Worm (Caenorhabditis elegans) whole organism, early embryonic: ENCODE data around the gene E02H9.6.
A peak's percentile ranks its signal among the peaks of the same experiment; 100 is the strongest.
"Not testable (repeated sequence)": the region's sequence is repeated elsewhere in the genome, so short reads cannot be mapped to it uniquely, and the experiment has no call there.

ENCODE experiments used
- B0310.2 ChIP-seq: sonication (generic microtip); optimal IDR thresholded peaks from 2 replicates; lab custom pipeline; 2016; ENCODE audit warnings: mild to moderate bottlenecking, missing genetic modification characterization, missing compliant biosample characterization
- F13C5.2 ChIP-seq: sonication (generic microtip); optimal IDR thresholded peaks from 2 replicates; lab custom pipeline; 2017; ENCODE audit warnings: mild to moderate bottlenecking, missing genetic modification characterization, inconsistent platforms, missing compliant biosample characterization
- aly-1 ChIP-seq: sonication (generic microtip); optimal IDR thresholded peaks from 2 replicates; lab custom pipeline; 2016; ENCODE audit warnings: missing genetic modification characterization, missing compliant biosample characterization
- ceh-13 ChIP-seq: fragments of 200-800 bp; sonication (Bioruptor generic); optimal IDR thresholded peaks from 2 replicates; lab custom pipeline; 2018; ENCODE audit warnings: mild to moderate bottlenecking, missing genetic modification characterization, missing compliant biosample characterization
- ceh-36 ChIP-seq: sonication (generic microtip); optimal IDR thresholded peaks from 2 replicates; lab custom pipeline; 2016; ENCODE audit warnings: missing genetic modification characterization, inconsistent platforms, missing compliant biosample characterization
- ets-7 ChIP-seq: sonication (generic microtip); optimal IDR thresholded peaks from 2 replicates; lab custom pipeline; 2016; ENCODE audit warnings: missing genotype, missing genetic modification characterization, missing compliant biosample characterization
- flt-1 ChIP-seq: fragments of 200-800 bp; sonication (Bioruptor generic); IDR thresholded peaks from 2 replicates; pipeline ENCODE4 v1.3.6; 2022; ENCODE audit warnings: missing genetic modification characterization, missing compliant biosample characterization
- hmbx-1 ChIP-seq: sonication (generic microtip); optimal IDR thresholded peaks from 2 replicates; lab custom pipeline; 2016; ENCODE audit warnings: mild to moderate bottlenecking, missing genetic modification characterization, missing compliant biosample characterization
- hmg-4 ChIP-seq: fragments of 200-800 bp; sonication (Bioruptor generic); optimal IDR thresholded peaks from 2 replicates; lab custom pipeline; 2018; ENCODE audit warnings: mild to moderate bottlenecking, missing genetic modification characterization, missing compliant biosample characterization
- hnd-1 ChIP-seq: sonication (generic microtip); optimal IDR thresholded peaks from 2 replicates; lab custom pipeline; 2016; ENCODE audit warnings: missing genetic modification characterization, missing compliant biosample characterization
- pes-1 ChIP-seq: fragments of 200-800 bp; sonication (Bioruptor generic); IDR thresholded peaks from 2 replicates; pipeline ENCODE4 v1.3.6; 2022; ENCODE audit warnings: missing genetic modification reagents, missing genetic modification characterization, missing compliant biosample characterization
- scrt-1 ChIP-seq: fragments of 200-800 bp; sonication (Bioruptor generic); IDR thresholded peaks from 2 replicates; pipeline ENCODE4 v1.3.6; 2022; ENCODE audit warnings: missing genetic modification characterization, missing compliant biosample characterization
- sea-1 ChIP-seq: fragments of 200-800 bp; sonication (Bioruptor generic); conservative IDR thresholded peaks from 2 replicates; pipeline ENCODE4 v1.3.6; 2022; ENCODE audit warnings: missing genetic modification characterization, missing compliant biosample characterization
- tbx-11 ChIP-seq: fragments of 200-800 bp; sonication (Bioruptor generic); IDR thresholded peaks from 2 replicates; pipeline ENCODE4 v1.3.6; 2022; ENCODE audit warnings: missing genetic modification characterization, missing compliant biosample characterization
- tbx-37 ChIP-seq: fragments of 200-800 bp; sonication (Bioruptor generic); conservative IDR thresholded peaks from 2 replicates; pipeline ENCODE4 v1.3.6; 2022; ENCODE audit warnings: missing genetic modification reagents, missing genetic modification characterization, missing compliant biosample characterization
- tra-4 ChIP-seq: sonication (generic microtip); optimal IDR thresholded peaks from 2 replicates; lab custom pipeline; 2017; ENCODE audit warnings: missing genetic modification characterization, missing compliant biosample characterization

The E02H9.6 gene

ce11 chrIII:2435373-2435772, 532 bp upstream of the E02H9.6 start, which contains the start of gene W04B5.6:
TSS of gene W04B5.6 (minus strand) at chrIII:2435473.
- TF ChIP-seq hmg-4 (GFP tag; lab: Kevin White, UChicago); tbx-37; scrt-1: not testable (repeated sequence)

- TF ChIP-seq B0310.2 (tag; lab: Kevin White, UChicago) (no peak), ceh-13 (GFP tag; lab: Kevin White, UChicago) (no peak), ets-7 (tag; lab: Kevin White, UChicago) (no peak), hmg-4 (GFP tag; lab: Kevin White, UChicago) (no peak), ceh-36 (tag; lab: Kevin White, UChicago) (no peak)
Measured at ce11 chrIII:2438543-2438942, 2.6 kb downstream of the E02H9.6 start, which contains the start of gene E02H9.13. TSS of gene E02H9.13 (minus strand) at chrIII:2438741.

DNA sequence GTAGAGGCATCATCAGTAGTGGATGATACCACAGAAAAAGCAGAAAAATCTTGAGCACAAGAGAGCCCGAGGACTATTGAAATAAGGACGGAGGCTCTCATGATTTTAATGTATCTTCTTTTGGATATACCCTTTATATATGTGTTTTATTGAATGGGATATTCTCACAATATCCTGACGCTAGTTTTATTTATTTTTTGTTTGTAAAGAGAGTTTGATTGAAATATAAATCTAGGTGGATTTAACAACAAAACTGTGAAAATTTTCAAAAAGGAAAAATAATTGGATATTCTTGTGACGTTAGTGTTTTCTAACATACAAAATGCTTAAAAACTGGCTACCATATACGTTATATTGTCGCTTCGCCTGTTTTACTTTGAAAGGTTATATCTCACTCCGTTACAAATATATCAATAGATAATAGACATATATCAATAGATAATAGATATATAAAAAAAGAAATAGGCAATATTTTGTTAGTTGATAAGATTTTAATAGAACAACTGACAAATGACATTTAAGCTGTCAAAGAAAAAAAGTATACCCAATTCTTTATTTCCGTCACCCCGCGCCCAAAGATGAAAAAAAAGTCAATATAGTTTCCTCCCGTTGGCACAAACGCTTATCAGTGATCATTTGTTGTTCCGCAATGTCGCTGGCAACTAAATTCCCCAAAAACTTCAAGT, 9.8 kb downstream of the E02H9.6 start, which contains the start of the genes E02H9.7 and klo-2:
E02H9.7 (minus strand) TSS at position 101 of the 686 bp plus-strand sequence.
klo-2 (plus strand) TSS at position 636 of the 686 bp plus-strand sequence.
- TF ChIP-seq hmbx-1 (no peak), tra-4 (no peak), ceh-13 (GFP tag; lab: Kevin White, UChicago) (no peak), B0310.2 (tag; lab: Kevin White, UChicago) (no peak), pes-1 (no peak), tbx-37 (no peak), aly-1 (no peak), flt-1 (GFP tag; lab: Robert Waterston, UW) (no peak), ets-7 (tag; lab: Kevin White, UChicago) (no peak)

DNA sequence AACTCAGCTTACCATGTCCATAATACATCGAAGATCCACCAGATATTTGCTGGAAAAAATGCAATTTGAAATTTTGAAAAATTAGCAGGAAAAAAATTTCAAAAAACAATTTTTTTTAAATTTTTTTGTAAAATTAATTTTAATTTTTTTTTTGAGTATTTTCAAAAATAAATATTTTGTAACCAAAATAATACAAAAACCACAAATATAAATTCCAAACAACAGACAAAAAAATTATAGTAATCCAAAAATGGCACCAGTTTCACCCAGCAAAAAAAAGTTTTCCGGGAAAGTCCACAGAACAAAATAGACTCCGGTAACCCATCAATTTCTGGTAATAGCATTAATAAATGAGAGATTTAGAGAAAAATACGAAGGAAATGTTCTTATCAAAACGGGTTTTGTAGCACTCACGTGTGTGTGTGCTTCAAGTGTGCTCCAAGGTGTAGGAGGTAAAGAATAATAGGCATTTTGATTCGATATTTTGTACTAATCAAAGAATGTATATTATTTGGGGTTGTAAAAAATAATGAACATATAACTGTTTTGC, 18.9 kb downstream of the E02H9.6 start, which contains the start of gene nhr-121:
nhr-121 (minus strand) TSS at position 51 of the 550 bp plus-strand sequence.
- TF ChIP-seq tbx-11 (GFP tag; lab: Robert Waterston, UW) (no peak), hmg-4 (GFP tag; lab: Kevin White, UChicago) (no peak), aly-1 (no peak), sea-1 (no peak), F13C5.2 (tag; lab: Kevin White, UChicago) (no peak), flt-1 (GFP tag; lab: Robert Waterston, UW) (no peak)

DNA sequence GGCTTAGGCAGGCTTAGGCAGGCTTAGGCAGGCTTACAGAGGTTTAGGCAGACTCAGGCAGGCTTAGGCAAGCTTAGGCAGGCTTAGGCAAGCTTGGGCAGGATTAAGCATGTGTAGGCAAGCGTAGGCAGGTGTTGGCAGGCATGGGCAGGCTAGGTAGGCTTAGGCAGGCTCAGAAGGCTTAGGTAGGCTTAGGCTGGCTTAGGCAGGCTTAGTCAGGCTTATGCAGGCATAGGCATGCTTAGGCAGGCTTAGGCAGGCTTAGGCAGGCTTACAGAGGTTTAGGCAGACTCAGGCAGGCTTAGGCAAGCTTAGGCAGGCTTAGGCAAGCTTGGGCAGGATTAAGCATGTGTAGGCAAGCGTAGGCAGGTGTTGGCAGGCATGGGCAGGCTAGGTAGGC, 19.6 kb downstream of the E02H9.6 start:
- peak; percentile 69 for TF ChIP-seq ceh-36 (tag; lab: Kevin White, UChicago)

DNA sequence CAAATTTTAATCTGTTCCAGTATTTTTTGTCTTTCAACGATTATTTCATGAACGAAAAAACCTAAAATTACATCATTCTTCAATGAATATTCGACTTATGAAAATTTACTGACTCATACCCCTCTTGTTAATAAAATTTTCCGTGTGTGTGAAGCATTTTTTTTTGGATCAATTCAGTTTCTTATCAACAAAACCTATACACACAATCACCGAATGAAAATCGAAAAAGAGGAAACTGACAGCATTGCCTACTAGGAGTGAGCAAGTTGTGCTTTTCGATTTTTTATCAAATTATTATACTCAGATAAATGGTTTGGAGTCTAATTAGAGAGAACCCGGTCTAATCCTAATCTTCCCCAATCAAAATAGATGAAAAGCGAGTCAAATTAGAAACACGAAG, 22.8 kb downstream of the E02H9.6 start, which contains the start of gene E02H9.3:
E02H9.3 (plus strand) TSS at position 301 of the 400 bp plus-strand sequence.
- not testable (repeated sequence) for TF ChIP-seq hnd-1 (tag; lab: Kevin White, UChicago); hmg-4 (GFP tag; lab: Kevin White, UChicago); aly-1

- TF ChIP-seq pes-1, result 0 out of 2 replicates have a peak, but pooled peaks have one; percentile 16
Measured at ce11 chrIII:2460403-2460802, 24.5 kb downstream of the E02H9.6 start.

DNA sequence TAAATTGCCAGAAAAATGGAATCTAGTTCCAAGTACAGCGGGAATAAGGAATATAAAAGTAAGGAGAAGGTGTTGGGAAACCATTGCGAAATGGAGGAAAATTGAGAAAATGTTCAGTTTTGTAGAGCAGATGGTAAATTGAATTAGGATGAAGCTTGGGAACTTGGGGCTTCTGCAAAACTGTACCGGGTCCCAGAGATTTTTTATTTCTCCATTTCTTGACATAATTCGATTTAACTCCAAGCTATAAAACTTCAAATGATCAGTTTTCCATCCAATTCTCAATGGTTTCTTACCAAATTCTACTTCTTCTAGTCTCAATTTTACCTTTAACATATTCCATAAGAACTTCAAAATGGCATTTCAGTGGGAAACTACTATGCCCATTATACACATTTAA, 32.3 kb downstream of the E02H9.6 start, which contains the start of the genes E02H9.9 and E02H9.1:
E02H9.9 (minus strand) TSS at position 101 of the 400 bp plus-strand sequence.
E02H9.1 (plus strand) TSS at position 285 of the 400 bp plus-strand sequence.
- TF ChIP-seq B0310.2 (tag; lab: Kevin White, UChicago), result no peak
- no peak for TF ChIP-seq hnd-1 (tag; lab: Kevin White, UChicago)
- TF ChIP-seq aly-1, result no peak
- no peak for TF ChIP-seq sea-1
- TF ChIP-seq ceh-13 (GFP tag; lab: Kevin White, UChicago), result no peak
- no peak for TF ChIP-seq tbx-11 (GFP tag; lab: Robert Waterston, UW)
- no peak for TF ChIP-seq flt-1 (GFP tag; lab: Robert Waterston, UW)
- TF ChIP-seq scrt-1, result no peak
- TF ChIP-seq tra-4, result no peak
- TF ChIP-seq ceh-36 (tag; lab: Kevin White, UChicago), result no peak
- TF ChIP-seq pes-1, result no peak
- TF ChIP-seq F13C5.2 (tag; lab: Kevin White, UChicago), result no peak
- no peak for TF ChIP-seq tbx-37
- no peak for TF ChIP-seq hmbx-1

DNA sequence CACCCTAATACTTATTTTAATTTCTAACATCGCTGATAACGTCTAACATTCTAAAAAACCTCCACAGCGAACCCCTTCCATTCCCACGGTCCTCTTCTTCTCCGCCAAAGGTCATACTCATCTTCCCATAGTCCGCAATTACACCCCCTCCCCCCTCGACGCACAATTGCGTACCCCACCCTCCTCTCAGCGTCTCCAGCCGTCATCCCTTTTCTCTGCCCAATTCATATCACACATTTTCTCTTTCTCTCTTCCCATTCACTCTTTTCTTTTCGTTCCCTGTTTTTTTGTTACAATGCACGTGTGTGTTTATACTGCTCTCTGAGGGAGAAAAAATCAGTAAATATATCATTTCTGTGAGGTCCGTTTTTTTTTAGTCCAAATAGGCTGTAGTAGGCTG, 36.0 kb downstream of the E02H9.6 start:
- TF ChIP-seq tra-4, result no peak
- TF ChIP-seq F13C5.2 (tag; lab: Kevin White, UChicago), result peak; percentile 69
